Worm (Caenorhabditis elegans): ENCODE measurements around the gene fcmt-1.

ce11 chrII:11688643-11689042, 20.7 kb downstream of the fcmt-1 start, which contains the start of gene kel-1:
- TF ChIP-seq nhr-129 (tag; optimal IDR thresholded peaks at IDR 0.05) (no peak), nhr-25 (tag; optimal IDR thresholded peaks at IDR 0.05) (no peak), ztf-1 (GFP tag; conservative IDR thresholded peaks at IDR 0.05) (no peak), alr-1 (tag; optimal IDR thresholded peaks at IDR 0.05) (no peak), zag-1 (tag; optimal IDR thresholded peaks at IDR 0.05) (no peak), R02D3.7 (tag; optimal IDR thresholded peaks at IDR 0.05) (no peak), elt-3 (tag; optimal IDR thresholded peaks at IDR 0.05) (no peak), snpc-4 (tag; optimal IDR thresholded peaks at IDR 0.05) (no peak), nhr-11 (tag; optimal IDR thresholded peaks at IDR 0.05) (no peak)
